Worm (Caenorhabditis elegans) whole organism, L4 larva: ENCODE results near the gene ung-1.

Experiments used
- F44E2.7 ChIP-seq: fragments of 200-800 bp; sonication (Bioruptor generic); IDR thresholded peaks from 2 replicates; pipeline ENCODE4 v2.1.2; 2022; ENCODE audit warnings: missing genetic modification characterization, missing compliant biosample characterization
- T20F7.1 ChIP-seq: fragments of 200-800 bp; sonication (Bioruptor generic); optimal IDR thresholded peaks from 2 replicates; lab custom pipeline; 2018; ENCODE audit warnings: mild to moderate bottlenecking, missing genetic modification characterization, missing compliant biosample characterization
- Y105C5A.15 ChIP-seq: fragments of 200-800 bp; sonication (Bioruptor generic); IDR thresholded peaks from 2 replicates; pipeline ENCODE4 v1.3.6; 2022; ENCODE audit warnings: missing genetic modification characterization, missing compliant biosample characterization
- Y48G9A.11 ChIP-seq: fragments of 200-800 bp; sonication (Bioruptor generic); IDR thresholded peaks from 2 replicates; pipeline ENCODE4 v1.3.6; 2022; ENCODE audit warnings: missing genetic modification reagents, missing genetic modification characterization, missing compliant biosample characterization
- ama-1 ChIP-seq: fragments of 150-350 bp; optimal IDR thresholded peaks from 2 replicates; lab custom pipeline; 2014; ENCODE audit warnings: inconsistent platforms, mixed read lengths
- arid-1 ChIP-seq: fragments of 200-800 bp; sonication (Bioruptor generic); conservative IDR thresholded peaks from 2 replicates; pipeline ENCODE4 v1.3.6; 2022; ENCODE audit warnings: missing genetic modification reagents, missing genetic modification characterization, missing compliant biosample characterization
- attf-4 ChIP-seq: sonication (generic microtip); optimal IDR thresholded peaks from 3 replicates; lab custom pipeline; 2017; ENCODE audit warnings: missing biosample characterization, missing genetic modification characterization
- ceh-28 ChIP-seq: fragments of 150-350 bp; optimal IDR thresholded peaks from 2 replicates; lab custom pipeline; 2014; ENCODE audit warnings: missing biosample characterization, missing genetic modification reagents, missing genetic modification characterization
- ceh-62 ChIP-seq: sonication (generic microtip); optimal IDR thresholded peaks from 2 replicates; lab custom pipeline; 2017; ENCODE audit warnings: missing biosample characterization, missing genetic modification characterization
- ctbp-1 ChIP-seq: fragments of 200-800 bp; sonication (Bioruptor generic); IDR thresholded peaks from 2 replicates; pipeline ENCODE4 v1.3.6; 2022; ENCODE audit warnings: missing genetic modification reagents, missing genetic modification characterization, missing compliant biosample characterization
- daf-12 ChIP-seq: fragments of 150-350 bp; optimal IDR thresholded peaks from 2 replicates; lab custom pipeline; 2014; ENCODE audit warnings: missing biosample characterization, missing genetic modification reagents, missing genetic modification characterization
- daf-19 ChIP-seq: fragments of 200-800 bp; sonication (Bioruptor generic); conservative IDR thresholded peaks from 2 replicates; pipeline ENCODE4 v1.3.6; 2022; ENCODE audit warnings: missing genetic modification characterization, missing compliant biosample characterization
- daf-8 ChIP-seq: fragments of 200-800 bp; sonication (Bioruptor generic); IDR thresholded peaks from 2 replicates; pipeline ENCODE4 v1.3.6; 2022; ENCODE audit warnings: missing genetic modification characterization, missing compliant biosample characterization
- dmd-6 ChIP-seq: fragments of 200-800 bp; sonication (Bioruptor generic); IDR thresholded peaks from 2 replicates; pipeline ENCODE4 v1.3.6; 2022; ENCODE audit warnings: missing genetic modification reagents, missing genetic modification characterization, missing compliant biosample characterization
- dpl-1 ChIP-seq: fragments of 150-350 bp; optimal IDR thresholded peaks from 2 replicates; lab custom pipeline; 2014; ENCODE audit warnings: missing biosample characterization, missing genetic modification reagents, missing genetic modification characterization
- dve-1 ChIP-seq: sonication (generic microtip); optimal IDR thresholded peaks from 2 replicates; lab custom pipeline; 2017; ENCODE audit warnings: antibody characterized with exemption, mild to moderate bottlenecking, missing genetic modification characterization, missing compliant biosample characterization; ENCODE audit not compliant: insufficient read depth
- egl-43 ChIP-seq: fragments of 200-800 bp; sonication (Bioruptor generic); IDR thresholded peaks from 2 replicates; pipeline ENCODE4 v1.3.6; 2022; ENCODE audit warnings: missing genetic modification reagents, missing genetic modification characterization, missing compliant biosample characterization
- fos-1 ChIP-seq: fragments of 150-350 bp; optimal IDR thresholded peaks from 2 replicates; lab custom pipeline; 2014; ENCODE audit warnings: missing biosample characterization, missing genetic modification characterization
- hif-1 ChIP-seq, 2 experiments: sonication (generic microtip); optimal IDR thresholded peaks; 2 replicates each; lab custom pipeline; 2016 to 2017; ENCODE audit warnings: missing compliant biosample characterization in 2 of 2, missing genetic modification characterization in 2 of 2, missing genetic modification reagents in 2 of 2, missing genotype in 2 of 2, mild to moderate bottlenecking in 1 of 2
- hlh-11 ChIP-seq: fragments of 200-800 bp; sonication (Bioruptor generic); optimal IDR thresholded peaks from 2 replicates; lab custom pipeline; 2018; ENCODE audit warnings: mild to moderate bottlenecking, missing genetic modification characterization, missing compliant biosample characterization
- jun-1 ChIP-seq: fragments of 150-350 bp; optimal IDR thresholded peaks from 2 replicates; lab custom pipeline; 2014; ENCODE audit warnings: missing biosample characterization, missing genetic modification reagents, missing genetic modification characterization
- lin-1 ChIP-seq: fragments of 200-800 bp; sonication (Bioruptor generic); IDR thresholded peaks from 2 replicates; pipeline ENCODE4 v1.3.6; 2022; ENCODE audit warnings: missing genetic modification reagents, missing genetic modification characterization, missing compliant biosample characterization
- lin-15B ChIP-seq: fragments of 150-350 bp; sonication (generic microtip); optimal IDR thresholded peaks from 3 replicates; lab custom pipeline; 2014; ENCODE audit warnings: missing biosample characterization, missing genetic modification characterization
- lir-3 ChIP-seq: sonication (generic microtip); optimal IDR thresholded peaks from 2 replicates; lab custom pipeline; 2016; ENCODE audit warnings: mild to moderate bottlenecking, missing genetic modification characterization, missing compliant biosample characterization
- madf-5 ChIP-seq, 2 experiments: fragments of 200-800 bp; sonication (Bioruptor generic); IDR thresholded peaks; 2 replicates each; pipeline ENCODE4 v1.3.6; 2022; ENCODE audit warnings: missing compliant biosample characterization in 2 of 2, missing genetic modification characterization in 2 of 2
- madf-9 ChIP-seq: fragments of 200-800 bp; sonication (Bioruptor generic); conservative IDR thresholded peaks from 2 replicates; pipeline ENCODE4 v1.3.6; 2022; ENCODE audit warnings: missing genetic modification reagents, missing genetic modification characterization, missing compliant biosample characterization
- mdl-1 ChIP-seq, 2 experiments: fragments of 150-350 bp in 1 of 2; sonication (generic microtip) in 1 of 2; optimal IDR thresholded peaks; 2 replicates each; lab custom pipeline; 2014 to 2017; ENCODE audit warnings: missing biosample characterization in 2 of 2, missing genetic modification characterization in 2 of 2
- mep-1 ChIP-seq: fragments of 150-350 bp; sonication (generic microtip); optimal IDR thresholded peaks from 3 replicates; lab custom pipeline; 2014; ENCODE audit warnings: missing biosample characterization, missing genetic modification characterization
- mes-2 ChIP-seq: sonication (generic microtip); optimal IDR thresholded peaks from 2 replicates; lab custom pipeline; 2016; ENCODE audit warnings: missing genotype, mild to moderate bottlenecking, missing genetic modification characterization, missing compliant biosample characterization; ENCODE audit not compliant: poor library complexity, severe bottlenecking
- mxl-2 ChIP-seq: fragments of 200-800 bp; sonication (Bioruptor generic); conservative IDR thresholded peaks from 2 replicates; pipeline ENCODE4 v1.3.6; 2022; ENCODE audit warnings: missing genetic modification reagents, missing genetic modification characterization, missing compliant biosample characterization
- nhr-11 ChIP-seq: fragments of 150-350 bp; optimal IDR thresholded peaks from 2 replicates; lab custom pipeline; 2014; ENCODE audit warnings: missing biosample characterization, missing genetic modification characterization
- nhr-111 ChIP-seq: fragments of 200-800 bp; sonication (Bioruptor generic); optimal IDR thresholded peaks from 2 replicates; lab custom pipeline; 2018; ENCODE audit warnings: mild to moderate bottlenecking, missing genetic modification characterization, missing compliant biosample characterization
- nhr-25 ChIP-seq: sonication (generic microtip); optimal IDR thresholded peaks from 2 replicates; lab custom pipeline; 2017; ENCODE audit warnings: missing genetic modification characterization, mild to moderate bottlenecking, missing compliant biosample characterization, antibody characterized with exemption, moderate library complexity, borderline replicate concordance; ENCODE audit not compliant: insufficient read depth
- nhr-41 ChIP-seq: fragments of 200-800 bp; sonication (Bioruptor generic); IDR thresholded peaks from 2 replicates; pipeline ENCODE4 v1.3.6; 2022; ENCODE audit warnings: missing genetic modification reagents, missing genetic modification characterization, missing compliant biosample characterization
- nhr-42 ChIP-seq: fragments of 200-800 bp; sonication (Bioruptor generic); IDR thresholded peaks from 2 replicates; pipeline ENCODE4 v1.3.6; 2022; ENCODE audit warnings: missing genetic modification characterization, missing compliant biosample characterization
- nhr-48 ChIP-seq: sonication (generic microtip); optimal IDR thresholded peaks from 2 replicates; lab custom pipeline; 2016; ENCODE audit warnings: mild to moderate bottlenecking, missing genetic modification characterization, missing compliant biosample characterization
- nhr-76 ChIP-seq: fragments of 150-350 bp; optimal IDR thresholded peaks from 2 replicates; lab custom pipeline; 2014; ENCODE audit warnings: missing biosample characterization, missing genetic modification characterization
- nhr-77 ChIP-seq: fragments of 150-350 bp; optimal IDR thresholded peaks from 2 replicates; lab custom pipeline; 2014; ENCODE audit warnings: missing biosample characterization, missing genetic modification characterization
- php-3 ChIP-seq: fragments of 200-800 bp; sonication (Bioruptor generic); IDR thresholded peaks from 2 replicates; pipeline ENCODE4 v1.3.6; 2022; ENCODE audit warnings: missing genetic modification reagents, missing genetic modification characterization, missing compliant biosample characterization
- rbr-2 ChIP-seq: sonication (generic microtip); optimal IDR thresholded peaks from 2 replicates; lab custom pipeline; 2016; ENCODE audit warnings: missing genotype, missing genetic modification characterization, missing compliant biosample characterization
- saeg-2 ChIP-seq: fragments of 200-800 bp; sonication (Bioruptor generic); IDR thresholded peaks from 2 replicates; pipeline ENCODE4 v1.3.6; 2022; ENCODE audit warnings: missing genetic modification reagents, missing genetic modification characterization, missing compliant biosample characterization
- skn-1 ChIP-seq: fragments of 150-350 bp; optimal IDR thresholded peaks from 2 replicates; lab custom pipeline; 2014; ENCODE audit warnings: missing biosample characterization, missing genetic modification characterization
- snpc-4 ChIP-seq: fragments of 150-350 bp; optimal IDR thresholded peaks from 2 replicates; lab custom pipeline; 2014; ENCODE audit warnings: missing biosample characterization, missing genetic modification characterization
- spr-3 ChIP-seq: fragments of 200-800 bp; sonication (Bioruptor generic); optimal IDR thresholded peaks from 2 replicates; lab custom pipeline; 2018; ENCODE audit warnings: mild to moderate bottlenecking, missing genetic modification characterization, missing compliant biosample characterization
- tag-97 ChIP-seq: fragments of 200-800 bp; sonication (Bioruptor generic); IDR thresholded peaks from 2 replicates; pipeline ENCODE4 v1.3.6; 2022; ENCODE audit warnings: missing genetic modification characterization, missing compliant biosample characterization
- unc-130 ChIP-seq: sonication (generic microtip); optimal IDR thresholded peaks from 2 replicates; lab custom pipeline; 2016; ENCODE audit warnings: missing genetic modification reagents, missing genetic modification characterization, missing compliant biosample characterization
- zfp-2 ChIP-seq: sonication (generic microtip); optimal IDR thresholded peaks from 2 replicates; lab custom pipeline; 2016; ENCODE audit warnings: mild to moderate bottlenecking, missing genetic modification characterization, missing compliant biosample characterization
- zfp-3 ChIP-seq: fragments of 200-800 bp; sonication (Bioruptor generic); conservative IDR thresholded peaks from 2 replicates; pipeline ENCODE4 v1.3.6; 2022; ENCODE audit warnings: missing genetic modification reagents, missing genetic modification characterization, missing compliant biosample characterization
- zip-2 ChIP-seq: fragments of 150-350 bp; optimal IDR thresholded peaks from 2 replicates; lab custom pipeline; 2014; ENCODE audit warnings: missing biosample characterization, missing genetic modification characterization
- ztf-7 ChIP-seq: fragments of 150-350 bp; optimal IDR thresholded peaks from 2 replicates; lab custom pipeline; 2014; ENCODE audit warnings: missing biosample characterization, missing genetic modification characterization

ung-1 gene

DNA sequence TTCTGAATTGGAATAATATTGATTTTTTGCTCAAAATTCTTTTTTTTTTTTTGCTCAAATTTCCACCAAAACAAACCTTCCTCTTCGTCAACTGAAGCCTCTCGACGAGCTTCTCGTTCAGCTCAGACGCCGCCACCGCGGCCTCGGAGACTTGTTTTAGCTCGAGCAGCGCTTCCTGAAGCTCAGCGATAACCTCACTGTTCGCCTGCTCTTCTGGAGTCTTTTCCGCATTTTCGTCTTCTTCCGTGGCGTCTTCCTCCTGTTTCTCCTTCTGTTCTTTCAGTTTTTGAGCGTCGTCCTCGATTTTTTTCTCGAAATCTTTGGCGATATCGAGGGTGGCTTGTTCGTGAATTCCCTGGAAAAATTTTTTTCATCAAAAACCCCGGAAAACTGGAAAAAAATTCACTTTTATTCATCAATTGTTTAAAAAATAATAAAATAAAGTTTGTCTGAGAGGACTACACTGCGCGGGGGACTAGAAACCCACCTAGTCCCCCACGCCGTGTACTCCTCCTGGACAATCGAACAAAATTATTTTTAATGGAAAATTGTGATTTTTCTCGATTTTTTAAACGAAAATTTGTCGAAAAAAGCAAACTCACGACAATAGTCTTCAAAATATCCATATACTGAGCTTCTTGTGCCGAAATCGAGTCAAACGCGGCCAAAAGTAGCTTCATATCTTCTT is 27.7 kb downstream of the ung-1 start (continued):
- TF ChIP-seq unc-130 (GFP tag; lab: Kevin White, UChicago) (peak; percentile 93), nhr-77 (peak; percentile 3), zip-2 (tag; lab: Kevin White, UChicago) (no peak), fos-1 (tag; lab: Kevin White, UChicago) (no peak), zfp-3 (GFP tag; lab: Robert Waterston, UW) (peak; percentile 86; the same call in 1 of the 2 replicates), mdl-1 (tag; optimal IDR thresholded peaks at IDR 0.05; lab: Kevin White, UChicago) (no peak), T20F7.1 (GFP tag; lab: Kevin White, UChicago) (no peak), lin-15B (tag; lab: Kevin White, UChicago) (no peak), skn-1 (tag; lab: Kevin White, UChicago) (no peak), php-3 (GFP tag; lab: Robert Waterston, UW) (no peak), jun-1 (tag; lab: Kevin White, UChicago) (no peak), mep-1 (tag; lab: Kevin White, UChicago) (peak; percentile 78), Y48G9A.11 (GFP tag; lab: Robert Waterston, UW) (peak; percentile 81), nhr-76 (tag; lab: Kevin White, UChicago) (no peak), arid-1 (peak; percentile 52; the same call in 1 of the 2 replicates), nhr-25 (tag; lab: Kevin White, UChicago) (no peak), mxl-2 (GFP tag; lab: Robert Waterston, UW) (no peak), lin-1 (GFP tag; lab: Robert Waterston, UW) (no peak), nhr-111 (GFP tag; lab: Kevin White, UChicago) (peak; percentile 31), egl-43 (no peak), mes-2 (tag; lab: Kevin White, UChicago) (peak; percentile 100), nhr-41 (GFP tag; lab: Robert Waterston, UW) (no peak), rbr-2 (tag; lab: Kevin White, UChicago) (peak; percentile 73), nhr-48 (tag; lab: Kevin White, UChicago) (peak; percentile 20), dpl-1 (GFP tag; lab: Kevin White, UChicago) (peak; percentile 81), hlh-11 (tag; lab: Kevin White, UChicago) (peak; percentile 51), ama-1 (lab: Kevin White, UChicago) (no peak), tag-97 (GFP tag; lab: Robert Waterston, UW) (peak; percentile 91), daf-19 (GFP tag; lab: Robert Waterston, UW) (no peak), nhr-11 (tag; lab: Kevin White, UChicago) (no peak), daf-8 (GFP tag; lab: Robert Waterston, UW) (no peak), zfp-2 (tag; lab: Kevin White, UChicago) (peak; percentile 13), nhr-42 (no peak; the same call in 1 of the 2 replicates), F44E2.7 (no peak), spr-3 (peak; percentile 62), dve-1 (tag; lab: Kevin White, UChicago) (peak; percentile 33), daf-12 (no peak), attf-4 (tag; lab: Kevin White, UChicago) (no peak), madf-9 (peak; percentile 81), hif-1 (tag; optimal IDR thresholded peaks at IDR 0.05; lab: Kevin White, UChicago) (peak in 1 of 2 experiments; percentile 91), Y105C5A.15 (no peak), madf-5 (GFP tag; IDR thresholded peaks at IDR 0.05; lab: Robert Waterston, UW) (peak in 1 of 2 experiments; percentile 85; a peak in 1 of 4 replicates), ctbp-1 (GFP tag; lab: Robert Waterston, UW) (peak; percentile 61; the same call in 1 of the 2 replicates), lir-3 (peak; percentile 41), ztf-7 (peak; percentile 69), saeg-2 (GFP tag; lab: Robert Waterston, UW) (no peak), ceh-62 (no peak), ceh-28 (tag; lab: Kevin White, UChicago) (no peak), snpc-4 (tag; lab: Kevin White, UChicago) (no peak), dmd-6 (peak; percentile 73)
